Worm (Caenorhabditis elegans) whole organism, late embryonic: ENCODE results near the gene K08H2.4.

Experiments used
- C08G9.2 ChIP-seq: sonication (generic microtip); optimal IDR thresholded peaks from 2 replicates; lab custom pipeline; 2016; ENCODE audit warnings: mild to moderate bottlenecking, missing genetic modification characterization, moderate library complexity, missing compliant biosample characterization
- C38D4.7 ChIP-seq: fragments of 200-800 bp; sonication (Bioruptor generic); optimal IDR thresholded peaks from 2 replicates; lab custom pipeline; 2018; ENCODE audit warnings: mild to moderate bottlenecking, missing genetic modification characterization, moderate library complexity, missing compliant biosample characterization
- F13H6.1 ChIP-seq: sonication (generic microtip); optimal IDR thresholded peaks from 2 replicates; lab custom pipeline; 2016; ENCODE audit warnings: missing genetic modification characterization, missing compliant biosample characterization
- K02D7.2 ChIP-seq: sonication (generic microtip); optimal IDR thresholded peaks from 2 replicates; lab custom pipeline; 2017; ENCODE audit warnings: mild to moderate bottlenecking, missing genetic modification characterization, missing compliant biosample characterization
- K09A11.1 ChIP-seq: sonication (generic microtip); optimal IDR thresholded peaks from 2 replicates; lab custom pipeline; 2017; ENCODE audit warnings: antibody characterized with exemption, mild to moderate bottlenecking, missing genetic modification characterization, missing compliant biosample characterization; ENCODE audit not compliant: insufficient read depth
- ahr-1 ChIP-seq: sonication (generic microtip); optimal IDR thresholded peaks from 2 replicates; lab custom pipeline; 2016; ENCODE audit warnings: missing genetic modification characterization, missing compliant biosample characterization
- ceh-14 ChIP-seq: sonication (generic microtip); optimal IDR thresholded peaks from 2 replicates; lab custom pipeline; 2016; ENCODE audit warnings: missing genotype, missing genetic modification characterization, missing compliant biosample characterization
- ceh-22 ChIP-seq: sonication (generic microtip); optimal IDR thresholded peaks from 2 replicates; lab custom pipeline; 2017; ENCODE audit warnings: missing biosample characterization, missing genetic modification characterization
- ceh-24 ChIP-seq: sonication (generic microtip); optimal IDR thresholded peaks from 2 replicates; lab custom pipeline; 2016; ENCODE audit warnings: mild to moderate bottlenecking, missing genetic modification characterization, missing compliant biosample characterization
- ceh-30 ChIP-seq: fragments of 150-350 bp; optimal IDR thresholded peaks from 2 replicates; lab custom pipeline; 2014; ENCODE audit warnings: missing biosample characterization, missing genetic modification characterization
- ceh-31 ChIP-seq: sonication (generic microtip); optimal IDR thresholded peaks from 2 replicates; lab custom pipeline; 2016; ENCODE audit warnings: missing genetic modification characterization, missing compliant biosample characterization
- ceh-34 ChIP-seq: sonication (generic microtip); optimal IDR thresholded peaks from 2 replicates; lab custom pipeline; 2016; ENCODE audit warnings: mild to moderate bottlenecking, missing genetic modification characterization, missing compliant biosample characterization
- ceh-6 ChIP-seq: fragments of 200-800 bp; sonication (Bioruptor generic); optimal IDR thresholded peaks from 2 replicates; lab custom pipeline; 2018; ENCODE audit warnings: mild to moderate bottlenecking, missing genetic modification characterization, missing compliant biosample characterization
- dmd-4 ChIP-seq: sonication (generic microtip); optimal IDR thresholded peaks from 2 replicates; lab custom pipeline; 2016; ENCODE audit warnings: borderline replicate concordance, missing genetic modification characterization, missing compliant biosample characterization
- dve-1 ChIP-seq: sonication (generic microtip); optimal IDR thresholded peaks from 2 replicates; lab custom pipeline; 2017; ENCODE audit warnings: antibody characterized with exemption, mild to moderate bottlenecking, missing genetic modification characterization, missing compliant biosample characterization
- elt-2 ChIP-seq: sonication (generic microtip); optimal IDR thresholded peaks from 2 replicates; lab custom pipeline; 2016; ENCODE audit warnings: missing genetic modification reagents, missing genetic modification characterization, missing compliant biosample characterization
- elt-4 ChIP-seq: sonication (generic microtip); optimal IDR thresholded peaks from 2 replicates; lab custom pipeline; 2016; ENCODE audit warnings: missing genetic modification characterization, missing compliant biosample characterization
- ets-4 ChIP-seq: sonication (generic microtip); optimal IDR thresholded peaks from 2 replicates; lab custom pipeline; 2016; ENCODE audit warnings: missing genetic modification characterization, missing compliant biosample characterization
- eyg-1 ChIP-seq: sonication (generic microtip); optimal IDR thresholded peaks from 2 replicates; lab custom pipeline; 2016; ENCODE audit warnings: missing genotype, missing genetic modification characterization, missing compliant biosample characterization
- fkh-10 ChIP-seq: fragments of 150-350 bp; optimal IDR thresholded peaks from 2 replicates; lab custom pipeline; 2014; ENCODE audit warnings: missing biosample characterization, missing genetic modification reagents, missing genetic modification characterization
- fkh-6 ChIP-seq: sonication (generic microtip); optimal IDR thresholded peaks from 2 replicates; lab custom pipeline; 2016; ENCODE audit warnings: missing genetic modification characterization, missing compliant biosample characterization
- hlh-15 ChIP-seq: sonication (generic microtip); optimal IDR thresholded peaks from 2 replicates; lab custom pipeline; 2016; ENCODE audit warnings: missing genetic modification characterization, missing compliant biosample characterization
- lim-6 ChIP-seq: sonication (generic microtip); optimal IDR thresholded peaks from 2 replicates; lab custom pipeline; 2016; ENCODE audit warnings: missing genetic modification characterization, missing compliant biosample characterization
- lin-11 ChIP-seq: fragments of 200-800 bp; sonication (Bioruptor generic); optimal IDR thresholded peaks from 2 replicates; lab custom pipeline; 2018; ENCODE audit warnings: mild to moderate bottlenecking, missing genetic modification characterization, missing compliant biosample characterization
- madf-2 ChIP-seq: sonication (generic microtip); optimal IDR thresholded peaks from 2 replicates; lab custom pipeline; 2017; ENCODE audit warnings: missing genetic modification characterization, missing compliant biosample characterization
- npax-4 ChIP-seq: sonication (generic microtip); optimal IDR thresholded peaks from 2 replicates; lab custom pipeline; 2016; ENCODE audit warnings: missing genetic modification characterization, missing compliant biosample characterization
- odd-2 ChIP-seq: sonication (generic microtip); optimal IDR thresholded peaks from 2 replicates; lab custom pipeline; 2017; ENCODE audit warnings: antibody characterized with exemption, mild to moderate bottlenecking, missing genetic modification characterization, missing compliant biosample characterization
- pqm-1 ChIP-seq: sonication (generic microtip); optimal IDR thresholded peaks from 2 replicates; lab custom pipeline; 2016; ENCODE audit warnings: missing genetic modification characterization, missing compliant biosample characterization
- ref-2 ChIP-seq: sonication (generic microtip); optimal IDR thresholded peaks from 2 replicates; lab custom pipeline; 2016; ENCODE audit warnings: missing genetic modification characterization, missing compliant biosample characterization
- rnt-1 ChIP-seq: sonication (generic microtip); optimal IDR thresholded peaks from 2 replicates; lab custom pipeline; 2016; ENCODE audit warnings: missing genetic modification characterization, missing compliant biosample characterization
- sdc-2 ChIP-seq: sonication (generic microtip); optimal IDR thresholded peaks from 2 replicates; lab custom pipeline; 2016; ENCODE audit warnings: missing genotype, missing genetic modification characterization, missing compliant biosample characterization
- sox-2 ChIP-seq: fragments of 200-800 bp; sonication (Bioruptor generic); IDR thresholded peaks from 2 replicates; pipeline ENCODE4 v1.3.6; 2022; ENCODE audit warnings: missing genetic modification reagents, missing genetic modification characterization, missing compliant biosample characterization
- sox-4 ChIP-seq: sonication (generic microtip); optimal IDR thresholded peaks from 2 replicates; lab custom pipeline; 2017; ENCODE audit warnings: mild to moderate bottlenecking, missing genetic modification characterization, inconsistent platforms, missing compliant biosample characterization
- syd-9 ChIP-seq: sonication (generic microtip); optimal IDR thresholded peaks from 2 replicates; lab custom pipeline; 2016; ENCODE audit warnings: mild to moderate bottlenecking, missing genetic modification characterization, moderate library complexity, missing compliant biosample characterization
- tbx-2 ChIP-seq: sonication (generic microtip); optimal IDR thresholded peaks from 2 replicates; lab custom pipeline; 2016; ENCODE audit warnings: missing genetic modification characterization, missing compliant biosample characterization
- tbx-7 ChIP-seq: sonication (generic microtip); optimal IDR thresholded peaks from 2 replicates; lab custom pipeline; 2016; ENCODE audit warnings: missing genotype, missing genetic modification characterization, missing compliant biosample characterization
- ttx-3 ChIP-seq: sonication (generic microtip); optimal IDR thresholded peaks from 2 replicates; lab custom pipeline; 2016; ENCODE audit warnings: missing genetic modification reagents, missing genetic modification characterization, missing compliant biosample characterization
- unc-55 ChIP-seq: sonication (generic microtip); optimal IDR thresholded peaks from 2 replicates; lab custom pipeline; 2017; ENCODE audit warnings: missing biosample characterization, missing genetic modification reagents, missing genetic modification characterization
- zip-5 ChIP-seq: sonication (generic microtip); optimal IDR thresholded peaks from 2 replicates; lab custom pipeline; 2016; ENCODE audit warnings: missing genetic modification characterization, missing compliant biosample characterization
- ztf-16 ChIP-seq: sonication (generic microtip); optimal IDR thresholded peaks from 2 replicates; lab custom pipeline; 2017; ENCODE audit warnings: missing genetic modification characterization, missing compliant biosample characterization

The K08H2.4 gene

ce11 chrX:13264550-13264949 lies 26.3 kb downstream of the K08H2.4 start (continued):
- TF ChIP-seq unc-55 (GFP tag; lab: Kevin White, UChicago) (no peak), npax-4 (tag; lab: Kevin White, UChicago) (peak; percentile 52), tbx-7 (peak; percentile 10), ceh-6 (GFP tag; lab: Kevin White, UChicago) (peak; percentile 63), elt-2 (peak; percentile 69), dve-1 (tag; lab: Kevin White, UChicago) (peak; percentile 60), C08G9.2 (tag; lab: Kevin White, UChicago) (peak; percentile 72), ceh-30 (tag; lab: Kevin White, UChicago) (no peak), rnt-1 (peak; percentile 10), sox-4 (tag; lab: Kevin White, UChicago) (peak; percentile 81), syd-9 (tag; lab: Kevin White, UChicago) (peak; percentile 64), odd-2 (tag; lab: Kevin White, UChicago) (no peak), fkh-10 (no peak), ref-2 (tag; lab: Kevin White, UChicago) (peak; percentile 80), pqm-1 (tag; lab: Kevin White, UChicago) (peak; percentile 47), ahr-1 (tag; lab: Kevin White, UChicago) (peak; percentile 31), lin-11 (tag; lab: Kevin White, UChicago) (peak; percentile 62), zip-5 (tag; lab: Kevin White, UChicago) (peak; percentile 43), hlh-15 (tag; lab: Kevin White, UChicago) (peak; percentile 80), ceh-31 (tag; lab: Kevin White, UChicago) (peak; percentile 65), K02D7.2 (tag; lab: Kevin White, UChicago) (peak; percentile 64), ceh-14 (tag; lab: Kevin White, UChicago) (peak; percentile 84), tbx-2 (tag; lab: Kevin White, UChicago) (peak; percentile 41), C38D4.7 (GFP tag; lab: Kevin White, UChicago) (peak; percentile 77), ets-4 (tag; lab: Kevin White, UChicago) (peak; percentile 56), sox-2 (peak; percentile 68)

ce11 chrX:13267230-13267629 lies 28.9 kb downstream of the K08H2.4 start, which contains the start of gene cyp-14A1:
TSS of gene cyp-14A1 (minus strand) at chrX:13267355.
- no peak for TF ChIP-seq fkh-6 (tag; lab: Kevin White, UChicago)
- no peak for TF ChIP-seq F13H6.1
- TF ChIP-seq ceh-24 (tag; lab: Kevin White, UChicago) = no peak
- TF ChIP-seq ceh-34 (tag; lab: Kevin White, UChicago) = no peak
- TF ChIP-seq K09A11.1 (tag; lab: Kevin White, UChicago) = no peak
- no peak for TF ChIP-seq madf-2
- TF ChIP-seq dmd-4 = no peak
- TF ChIP-seq lim-6 (tag; lab: Kevin White, UChicago) = no peak
- TF ChIP-seq ceh-6 (GFP tag; lab: Kevin White, UChicago) = no peak
- no peak for TF ChIP-seq ttx-3
- TF ChIP-seq syd-9 (tag; lab: Kevin White, UChicago) = no peak
- no peak for TF ChIP-seq pqm-1 (tag; lab: Kevin White, UChicago)

- no peak for TF ChIP-seq eyg-1 (tag; lab: Kevin White, UChicago)
- TF ChIP-seq lin-11 (tag; lab: Kevin White, UChicago) = no peak
- TF ChIP-seq ztf-16 (tag; lab: Kevin White, UChicago) = no peak
- no peak for TF ChIP-seq lim-6 (tag; lab: Kevin White, UChicago)
- no peak for TF ChIP-seq sdc-2 (tag; lab: Kevin White, UChicago)
- no peak for TF ChIP-seq F13H6.1
- TF ChIP-seq ets-4 (tag; lab: Kevin White, UChicago) = no peak
- no peak for TF ChIP-seq elt-4 (tag; lab: Kevin White, UChicago)
- no peak for TF ChIP-seq ceh-22
- no peak for TF ChIP-seq sox-4 (tag; lab: Kevin White, UChicago)
These were observed 31.3 kb downstream of the K08H2.4 start, which contains the start of gene cyp-14A2 for ce11 chrX:13269586-13269985. TSS of gene cyp-14A2 (minus strand) at chrX:13269686.
